Worm (Caenorhabditis elegans): ENCODE data around the gene imp-3.

DNA sequence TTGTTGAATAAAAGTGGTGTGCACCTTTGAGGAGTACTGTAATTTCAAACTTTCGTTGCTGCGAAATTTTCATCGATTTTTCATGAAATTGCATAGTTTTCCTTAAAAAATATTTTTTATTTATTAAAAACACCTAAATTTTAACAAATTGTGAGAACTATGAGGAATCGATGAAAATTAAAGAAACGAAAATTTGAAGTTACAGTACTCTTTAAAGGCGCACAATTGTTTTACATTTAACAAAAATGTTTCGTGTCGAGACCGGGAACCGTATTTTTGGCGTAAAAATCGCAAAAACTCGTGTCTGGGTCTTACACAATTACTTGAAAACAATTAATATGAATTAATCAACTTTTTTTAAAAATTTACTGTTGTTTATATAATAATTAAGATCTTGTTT, 19.3 kb downstream of the imp-3 start, which contains the start of gene rdl-1:
- TF ChIP-seq nhr-237 (tag; optimal IDR thresholded peaks at IDR 0.05) (no peak), unc-55 (GFP tag; optimal IDR thresholded peaks at IDR 0.05) (no peak), nhr-21 (tag; optimal IDR thresholded peaks at IDR 0.05) (no peak), gmeb-1 (tag; optimal IDR thresholded peaks at IDR 0.05) (no peak), F13H6.1 (tag; optimal IDR thresholded peaks at IDR 0.05) (no peak), ceh-82 (tag; optimal IDR thresholded peaks at IDR 0.05) (no peak), ZK546.5 (tag; optimal IDR thresholded peaks at IDR 0.05) (no peak), ztf-11 (tag; optimal IDR thresholded peaks at IDR 0.05) (no peak), lsy-2 (tag; optimal IDR thresholded peaks at IDR 0.05) (no peak), mab-5 (tag; optimal IDR thresholded peaks at IDR 0.05) (no peak), nhr-10 (tag; optimal IDR thresholded peaks at IDR 0.05) (no peak)
